Fruit fly (Drosophila melanogaster) whole organism, embryonic: Measurements from ENCODE around the gene CG6431.

Experiments used
- Atf6 ChIP-seq: fragments of 200-800 bp; sonication (Bioruptor generic); IDR thresholded peaks from 2 replicates; pipeline ENCODE4 v1.3.6; 2022; ENCODE audit warnings: missing biosample characterization, missing genetic modification characterization
- CG12071 ChIP-seq: fragments of 200-800 bp; sonication (Bioruptor generic); optimal IDR thresholded peaks from 3 replicates; lab custom pipeline; 2018; ENCODE audit warnings: missing biosample characterization, mild to moderate bottlenecking, missing genetic modification characterization
- CG12219 ChIP-seq: fragments of 200-800 bp; sonication (Bioruptor generic); optimal IDR thresholded peaks from 3 replicates; lab custom pipeline; 2018; ENCODE audit warnings: missing biosample characterization, mild to moderate bottlenecking, missing genetic modification characterization
- CG12769 ChIP-seq: fragments of 200-800 bp; sonication (Bioruptor generic); optimal IDR thresholded peaks from 2 replicates; lab custom pipeline; 2019; ENCODE audit warnings: missing biosample characterization, mild to moderate bottlenecking, missing genetic modification characterization, moderate library complexity
- CG14014 ChIP-seq: fragments of 200-800 bp; sonication (Bioruptor generic); IDR thresholded peaks from 2 replicates; pipeline ENCODE4 v1.3.6; 2022; ENCODE audit warnings: missing biosample characterization, missing genetic modification characterization
- CG14965 ChIP-seq: fragments of 200-800 bp; sonication (Bioruptor generic); optimal IDR thresholded peaks from 2 replicates; lab custom pipeline; 2016; ENCODE audit warnings: missing biosample characterization, missing genetic modification characterization, borderline replicate concordance
- CG16863 ChIP-seq: fragments of 200-800 bp; sonication (Bioruptor generic); optimal IDR thresholded peaks from 3 replicates; lab custom pipeline; 2016; ENCODE audit warnings: missing biosample characterization, missing genetic modification characterization
- CG17568 ChIP-seq: fragments of 200-800 bp; sonication (Bioruptor generic); optimal IDR thresholded peaks from 2 replicates; lab custom pipeline; 2018; ENCODE audit warnings: missing biosample characterization, mild to moderate bottlenecking, missing genetic modification characterization, moderate library complexity
- CG2116 ChIP-seq: fragments of 200-800 bp; sonication (Bioruptor generic); optimal IDR thresholded peaks from 3 replicates; lab custom pipeline; 2018; ENCODE audit warnings: missing biosample characterization, mild to moderate bottlenecking, missing genetic modification characterization
- CG2120 ChIP-seq: fragments of 200-800 bp; sonication (Bioruptor generic); optimal IDR thresholded peaks from 3 replicates; lab custom pipeline; 2016; ENCODE audit warnings: missing biosample characterization, missing genetic modification characterization
- CG6654 ChIP-seq: fragments of 200-800 bp; sonication (Bioruptor generic); optimal IDR thresholded peaks from 2 replicates; lab custom pipeline; 2017; ENCODE audit warnings: missing biosample characterization, mild to moderate bottlenecking, missing genetic modification characterization
- CG7357 ChIP-seq: fragments of 200-800 bp; sonication (Bioruptor generic); IDR thresholded peaks from 3 replicates; pipeline ENCODE4 v1.3.6; 2022; ENCODE audit warnings: missing biosample characterization, missing genetic modification characterization
- CG7372 ChIP-seq: fragments of 200-800 bp; sonication (Bioruptor generic); IDR thresholded peaks from 2 replicates; pipeline ENCODE4 v1.3.6; 2022; ENCODE audit warnings: missing biosample characterization, missing genetic modification characterization
- CG8089 ChIP-seq: fragments of 200-800 bp; sonication (Bioruptor generic); optimal IDR thresholded peaks from 3 replicates; lab custom pipeline; 2016; ENCODE audit warnings: missing biosample characterization, missing genetic modification characterization
- CG8281 ChIP-seq: fragments of 200-800 bp; sonication (Bioruptor generic); optimal IDR thresholded peaks from 2 replicates; lab custom pipeline; 2018; ENCODE audit warnings: missing biosample characterization, mild to moderate bottlenecking, missing genetic modification characterization, moderate library complexity
- CG9932 ChIP-seq: fragments of 200-800 bp; sonication (Bioruptor generic); IDR thresholded peaks from 2 replicates; pipeline ENCODE4 v1.3.6; 2022; ENCODE audit warnings: missing biosample characterization, missing genetic modification characterization
- CrebB ChIP-seq: fragments of 200-800 bp; sonication (Bioruptor generic); optimal IDR thresholded peaks from 3 replicates; lab custom pipeline; 2018; ENCODE audit warnings: missing biosample characterization, mild to moderate bottlenecking, missing genetic modification characterization
- Doc3 ChIP-seq: fragments of 200-800 bp; sonication (Bioruptor generic); IDR thresholded peaks from 3 replicates; pipeline ENCODE4 v1.3.6; 2022; ENCODE audit warnings: missing biosample characterization, missing genetic modification characterization; ENCODE audit not compliant: partially characterized antibody
- Ets65A ChIP-seq: fragments of 200-800 bp; sonication (Bioruptor generic); peaks from one replicate; lab custom pipeline; 2016; ENCODE audit warnings: missing biosample characterization, missing genetic modification characterization
- MBD-R2 ChIP-seq: fragments of 200-800 bp; sonication (Bioruptor generic); IDR thresholded peaks from 2 replicates; pipeline ENCODE4 v1.3.6; 2022; ENCODE audit warnings: missing biosample characterization, missing genetic modification characterization
- MTF-1 ChIP-seq: fragments of 200-800 bp; sonication (Bioruptor generic); optimal IDR thresholded peaks from 2 replicates; lab custom pipeline; 2018; ENCODE audit warnings: missing biosample characterization, mild to moderate bottlenecking, missing genetic modification characterization, borderline replicate concordance
- Med ChIP-seq: fragments of 200-800 bp; sonication (Bioruptor generic); peaks from one replicate; lab custom pipeline; 2016; ENCODE audit warnings: missing biosample characterization, missing genetic modification characterization, mild to moderate bottlenecking, inconsistent platforms, moderate library complexity
- PHDP ChIP-seq: fragments of 200-800 bp; sonication (Bioruptor generic); optimal IDR thresholded peaks from 3 replicates; lab custom pipeline; 2018; ENCODE audit warnings: missing biosample characterization, mild to moderate bottlenecking, missing genetic modification characterization, moderate library complexity
- Ptx1 ChIP-seq: fragments of 200-800 bp; sonication (Bioruptor generic); IDR thresholded peaks from 2 replicates; pipeline ENCODE4 v1.3.6; 2022; ENCODE audit warnings: missing biosample characterization, missing genetic modification characterization
- Sry-δ ChIP-seq: fragments of 200-800 bp; sonication (Bioruptor generic); optimal IDR thresholded peaks from 2 replicates; lab custom pipeline; 2016; ENCODE audit warnings: missing biosample characterization, missing genetic modification characterization
- Ssrp ChIP-seq: fragments of 200-800 bp; sonication (Bioruptor generic); optimal IDR thresholded peaks from 2 replicates; lab custom pipeline; 2018; ENCODE audit warnings: missing biosample characterization, mild to moderate bottlenecking, missing genetic modification characterization, moderate library complexity
- Usf ChIP-seq: fragments of 200-800 bp; sonication (Bioruptor generic); optimal IDR thresholded peaks from 2 replicates; lab custom pipeline; 2017; ENCODE audit warnings: missing genotype, missing biosample characterization, missing genetic modification characterization
- Xbp1 ChIP-seq: fragments of 200-800 bp; sonication (Bioruptor generic); optimal IDR thresholded peaks from 3 replicates; lab custom pipeline; 2016; ENCODE audit warnings: missing biosample characterization, mild to moderate bottlenecking, missing genetic modification characterization
- ara ChIP-seq: fragments of 200-800 bp; sonication (Bioruptor generic); IDR thresholded peaks from 2 replicates; pipeline ENCODE4 v1.3.6; 2022; ENCODE audit warnings: missing biosample characterization, missing genetic modification characterization
- bcd ChIP-seq: fragments of 200-800 bp; sonication (Bioruptor generic); optimal IDR thresholded peaks from 2 replicates; lab custom pipeline; 2017; ENCODE audit warnings: missing biosample characterization, mild to moderate bottlenecking, missing genetic modification characterization
- br ChIP-seq: fragments of >200 bp; optimal IDR thresholded peaks from 2 replicates; lab custom pipeline; 2017
- cato ChIP-seq: fragments of 200-800 bp; sonication (Bioruptor generic); optimal IDR thresholded peaks from 2 replicates; lab custom pipeline; 2016; ENCODE audit warnings: missing biosample characterization, missing genetic modification characterization, borderline replicate concordance
- chinmo ChIP-seq: fragments of 200-800 bp; sonication (Bioruptor generic); IDR thresholded peaks from 4 replicates; pipeline ENCODE4 v1.3.6; 2022; ENCODE audit warnings: missing biosample characterization, missing genetic modification characterization; ENCODE audit not compliant: partially characterized antibody
- ftz-f1 ChIP-seq: fragments of 200-800 bp; sonication (Bioruptor generic); optimal IDR thresholded peaks from 2 replicates; lab custom pipeline; 2016; ENCODE audit warnings: missing biosample characterization, missing genetic modification characterization
- gce ChIP-seq: fragments of 200-800 bp; sonication (Bioruptor generic); IDR thresholded peaks from 3 replicates; pipeline ENCODE4 v1.3.6; 2022; ENCODE audit warnings: missing biosample characterization, missing genetic modification characterization
- grn ChIP-seq: fragments of 200-800 bp; sonication (Bioruptor generic); optimal IDR thresholded peaks from 3 replicates; lab custom pipeline; 2017; ENCODE audit warnings: missing biosample characterization, missing genetic modification characterization
- gsb-n ChIP-seq: fragments of 200-800 bp; sonication (Bioruptor generic); optimal IDR thresholded peaks from 3 replicates; lab custom pipeline; 2018; ENCODE audit warnings: missing biosample characterization, mild to moderate bottlenecking, missing genetic modification characterization
- knrl ChIP-seq: fragments of 200-800 bp; sonication (Bioruptor generic); IDR thresholded peaks from 3 replicates; pipeline ENCODE4 v1.3.6; 2022; ENCODE audit warnings: missing biosample characterization, missing genetic modification characterization; ENCODE audit not compliant: partially characterized antibody
- lab ChIP-seq: fragments of 200-800 bp; sonication (Bioruptor generic); optimal IDR thresholded peaks from 3 replicates; lab custom pipeline; 2017; ENCODE audit warnings: missing biosample characterization, missing genetic modification characterization, mild to moderate bottlenecking, moderate library complexity, missing genetic modification reagents
- odd ChIP-seq: fragments of 200-800 bp; sonication (Bioruptor generic); optimal IDR thresholded peaks from 2 replicates; lab custom pipeline; 2017; ENCODE audit warnings: missing biosample characterization, mild to moderate bottlenecking, missing genetic modification characterization
- onecut ChIP-seq: fragments of 200-800 bp; sonication (Bioruptor generic); IDR thresholded peaks from 2 replicates; pipeline ENCODE4 v1.3.6; 2022; ENCODE audit warnings: missing biosample characterization, missing genetic modification characterization
- prd ChIP-seq, 3 experiments: fragments of >200 bp in 2 of 3; fragments of 200-800 bp in 1 of 3; sonication (Bioruptor generic) in 1 of 3; optimal IDR thresholded peaks in 2 of 3; IDR thresholded peaks in 1 of 3; 2 replicates in 2 of 3; 3 replicates in 1 of 3; pipeline versions ENCODE4 v1.3.6 to Lab custom; 2017 to 2022; ENCODE audit warnings: missing biosample characterization in 1 of 3, missing genetic modification characterization in 1 of 3
- row ChIP-seq: fragments of 200-800 bp; sonication (Bioruptor generic); IDR thresholded peaks from 3 replicates; pipeline ENCODE4 v1.3.6; 2022; ENCODE audit warnings: missing biosample characterization, missing genetic modification characterization
- unc-4 ChIP-seq: fragments of 200-800 bp; sonication (Bioruptor generic); IDR thresholded peaks from 2 replicates; pipeline ENCODE4 v1.3.6; 2022; ENCODE audit warnings: missing biosample characterization, missing genetic modification characterization; ENCODE audit not compliant: partially characterized antibody
- unpg ChIP-seq: fragments of 200-800 bp; sonication (Bioruptor generic); optimal IDR thresholded peaks from 3 replicates; lab custom pipeline; 2018; ENCODE audit warnings: missing biosample characterization, mild to moderate bottlenecking, missing genetic modification characterization, moderate library complexity

The CG6431 gene

DNA sequence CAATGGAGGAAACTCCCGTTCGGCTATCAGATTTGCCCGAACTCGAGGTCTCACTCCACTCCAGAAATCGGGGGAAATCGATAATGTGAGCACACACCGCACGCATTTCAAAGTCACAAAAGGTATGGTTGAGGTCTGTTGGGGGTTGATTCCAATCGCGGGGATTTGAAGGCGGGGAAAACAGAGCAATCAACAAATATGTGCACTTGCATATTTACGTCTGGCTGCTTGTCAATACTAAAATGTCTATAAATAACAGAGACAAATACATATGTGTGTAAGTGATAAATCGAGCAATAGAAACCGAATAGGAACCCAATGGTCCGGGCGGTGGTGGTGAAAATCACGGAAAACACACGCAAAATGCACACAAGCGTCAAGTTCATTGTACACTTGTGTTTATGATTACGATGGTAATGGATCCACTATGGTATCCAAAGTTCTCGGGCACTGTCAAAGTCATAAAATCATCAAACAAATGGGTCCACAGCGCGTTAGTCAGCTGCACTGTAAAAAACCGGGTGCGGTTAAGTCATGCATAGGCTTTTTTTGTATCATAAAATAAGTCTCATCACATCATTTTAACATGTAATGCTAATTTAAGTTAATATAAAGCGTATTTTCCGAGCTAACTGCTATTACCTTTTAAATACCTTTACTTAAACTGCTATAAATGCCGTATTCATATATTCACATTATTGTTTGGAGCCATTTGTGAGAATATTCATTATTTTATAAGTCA lies 28.0 kb downstream of the CG6431 start (continued):
- TF ChIP-seq bcd (GFP tag; lab: Kevin White, UChicago) (peak; percentile 88), CG16863 (GFP tag; lab: Kevin White, UChicago) (peak; percentile 92), CG8281 (tag; lab: Kevin White, UChicago) (peak; percentile 78), CrebB (tag; lab: Kevin White, UChicago) (peak; percentile 87), CG9932 (GFP tag; lab: Robert Waterston, UW) (no peak), CG17568 (GFP tag; lab: Kevin White, UChicago) (peak; percentile 87), CG6654 (peak; percentile 69), CG2116 (peak; percentile 78), br (lab: Kevin White, UChicago) (no peak), MTF-1 (GFP tag; lab: Kevin White, UChicago) (peak; percentile 92), Ptx1 (GFP tag; lab: Robert Waterston, UW) (0 out of 2 replicates have a peak, but pooled peaks have one; percentile 51), Usf (GFP tag; lab: Kevin White, UChicago) (peak; percentile 78), CG7357 (GFP tag; lab: Robert Waterston, UW) (peak; percentile 48; the same call in 2 of the 3 replicates), prd (optimal IDR thresholded peaks at IDR 0.05; lab: Kevin White, UChicago) (no peak), prd (GFP tag; IDR thresholded peaks at IDR 0.05; lab: Robert Waterston, UW) (peak; percentile 66), CG14014 (GFP tag; lab: Robert Waterston, UW) (peak; percentile 78; the same call in 1 of the 2 replicates), CG12219 (GFP tag; lab: Kevin White, UChicago) (peak; percentile 79), CG2120 (GFP tag; lab: Kevin White, UChicago) (no peak), CG14965 (GFP tag; lab: Kevin White, UChicago) (peak; percentile 88), knrl (GFP tag; lab: Robert Waterston, UW) (no peak)

DNA sequence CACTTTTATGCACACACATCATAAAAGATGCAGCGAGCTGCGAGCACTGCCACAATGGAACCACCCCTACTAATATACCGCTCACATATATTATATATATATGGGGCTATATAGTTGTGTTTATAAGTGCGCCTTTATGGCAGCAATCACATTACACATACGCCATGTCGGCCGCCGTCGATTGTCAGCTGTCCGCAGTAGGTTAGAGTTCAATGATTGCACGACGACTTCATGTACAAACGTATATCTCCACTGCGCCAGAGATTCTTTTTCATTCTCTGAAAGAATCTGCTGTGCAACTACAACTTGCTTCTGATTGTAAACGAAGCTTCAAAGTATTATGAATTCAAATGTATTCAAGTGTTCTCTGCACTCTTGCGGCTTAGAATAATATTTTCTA lies 28.7 kb downstream of the CG6431 start:
- no peak for TF ChIP-seq odd (GFP tag; lab: Kevin White, UChicago)
- TF ChIP-seq CG7372 = peak; percentile 18; the same call in 1 of the 2 replicates

DNA sequence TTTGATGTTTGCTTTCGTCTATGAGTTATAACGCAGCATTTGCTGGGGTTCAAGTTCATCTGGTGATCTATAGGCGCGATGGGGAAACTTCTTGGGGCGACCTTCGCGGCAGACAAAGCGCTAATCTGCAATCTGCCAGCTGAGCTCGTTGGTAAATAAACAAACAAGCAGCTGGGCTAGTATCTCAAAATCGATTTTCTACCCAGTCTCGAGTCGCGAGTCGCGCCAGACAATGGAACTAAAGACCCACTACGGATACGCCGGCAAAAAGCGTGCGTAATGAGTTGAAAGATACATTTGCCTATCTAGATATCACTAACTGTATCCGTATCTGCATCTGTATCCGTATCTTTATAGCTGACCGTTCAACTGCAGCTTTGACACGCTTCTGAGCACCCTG lies 29.6 kb downstream of the CG6431 start:
- peak; percentile 29 for TF ChIP-seq ftz-f1
- TF ChIP-seq CG8089 = no peak
- no peak for TF ChIP-seq Med (GFP tag; lab: Kevin White, UChicago)
- peak; percentile 55; the same call in 1 of the 2 replicates for TF ChIP-seq onecut (GFP tag; lab: Robert Waterston, UW)
- TF ChIP-seq CG12769 (tag; lab: Kevin White, UChicago) = peak; percentile 2
- no peak for TF ChIP-seq gsb-n (tag; lab: Kevin White, UChicago)
- 0 out of 4 replicates have a peak, but pooled peaks have one; percentile 50 for TF ChIP-seq chinmo (GFP tag; lab: Robert Waterston, UW)
- no peak for TF ChIP-seq Xbp1
- peak; percentile 87 for TF ChIP-seq Ets65A
- no peak for TF ChIP-seq Doc3 (GFP tag; lab: Robert Waterston, UW)
- peak; percentile 56 for TF ChIP-seq grn (GFP tag; lab: Kevin White, UChicago)

DNA sequence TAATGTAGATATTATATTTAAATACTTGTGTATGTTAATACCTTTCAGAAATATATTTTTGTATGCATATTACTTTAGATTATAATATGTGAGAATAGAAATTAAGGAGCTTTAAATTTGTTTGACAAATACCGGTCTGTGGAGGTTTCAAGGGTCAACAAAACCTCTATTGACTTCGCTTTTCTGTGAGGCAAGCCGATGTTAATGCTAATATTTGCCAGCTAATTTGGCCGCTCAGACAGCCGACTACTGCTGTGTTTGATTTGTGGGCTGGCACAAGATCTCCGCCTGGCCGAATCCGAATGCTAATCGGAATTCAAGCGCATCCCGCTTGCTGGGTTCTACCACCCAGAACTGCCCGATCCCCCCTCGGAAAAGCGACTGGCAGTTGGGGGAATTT lies 30.6 kb downstream of the CG6431 start:
- TF ChIP-seq row (GFP tag; lab: Robert Waterston, UW) (no peak), cato (no peak), unpg (peak; percentile 18), lab (GFP tag; lab: Kevin White, UChicago) (peak; percentile 50), PHDP (tag; lab: Kevin White, UChicago) (peak; percentile 47), Atf6 (GFP tag; lab: Robert Waterston, UW) (0 out of 2 replicates have a peak, but pooled peaks have one; percentile 29), MBD-R2 (GFP tag; lab: Robert Waterston, UW) (no peak), gce (no peak), Ssrp (no peak), Sry-δ (GFP tag; lab: Kevin White, UChicago) (no peak), ara (GFP tag; lab: Robert Waterston, UW) (0 out of 2 replicates have a peak, but pooled peaks have one; percentile 7), unc-4 (GFP tag; lab: Robert Waterston, UW) (no peak), CG12071 (GFP tag; lab: Kevin White, UChicago) (peak; percentile 6)
